Fruit fly (Drosophila melanogaster) whole organism, prepupa: ENCODE data around the gene CG11322.

Source experiments
- Blimp-1 ChIP-seq: fragments of 200-800 bp; sonication (Bioruptor generic); optimal IDR thresholded peaks from 3 replicates; lab custom pipeline; 2017; ENCODE audit warnings: missing biosample characterization, missing genetic modification characterization, mild to moderate bottlenecking, moderate library complexity, missing genetic modification reagents
- CG10669 ChIP-seq: fragments of 200-800 bp; sonication (Bioruptor generic); optimal IDR thresholded peaks from 3 replicates; lab custom pipeline; 2018; ENCODE audit warnings: missing biosample characterization, mild to moderate bottlenecking, missing genetic modification characterization, moderate library complexity
- CG11294 ChIP-seq: fragments of 200-800 bp; sonication (Bioruptor generic); IDR thresholded peaks from 2 replicates; pipeline ENCODE4 v1.3.6; 2022; ENCODE audit warnings: missing biosample characterization, missing genetic modification characterization
- CG11902 ChIP-seq: fragments of 200-800 bp; sonication (Bioruptor generic); optimal IDR thresholded peaks from 3 replicates; lab custom pipeline; 2016; ENCODE audit warnings: missing biosample characterization, missing genetic modification characterization
- CG1621 ChIP-seq: fragments of 200-800 bp; sonication (Bioruptor generic); optimal IDR thresholded peaks from 3 replicates; lab custom pipeline; 2018; ENCODE audit warnings: missing biosample characterization, mild to moderate bottlenecking, missing genetic modification characterization
- CG16779 ChIP-seq: fragments of 200-800 bp; sonication (Bioruptor generic); optimal IDR thresholded peaks from 3 replicates; lab custom pipeline; 2017; ENCODE audit warnings: missing biosample characterization, mild to moderate bottlenecking, missing genetic modification characterization
- CG3032 ChIP-seq: fragments of 200-800 bp; optimal IDR thresholded peaks from 2 replicates; lab custom pipeline; 2019; ENCODE audit warnings: missing biosample characterization, mild to moderate bottlenecking, missing genetic modification characterization, moderate library complexity
- CG31627 ChIP-seq: fragments of 200-800 bp; sonication (Bioruptor generic); optimal IDR thresholded peaks from 3 replicates; lab custom pipeline; 2016; ENCODE audit warnings: missing biosample characterization, missing genetic modification characterization
- CG32006 ChIP-seq: fragments of 200-800 bp; sonication (Bioruptor generic); optimal IDR thresholded peaks from 3 replicates; lab custom pipeline; 2017; ENCODE audit warnings: missing biosample characterization, mild to moderate bottlenecking, missing genetic modification characterization
- CG34406 ChIP-seq: fragments of 200-800 bp; sonication (Bioruptor generic); optimal IDR thresholded peaks from 3 replicates; lab custom pipeline; 2016; ENCODE audit warnings: missing biosample characterization, missing genetic modification characterization
- CG3919 ChIP-seq: fragments of 200-800 bp; sonication (Bioruptor generic); optimal IDR thresholded peaks from 3 replicates; lab custom pipeline; 2016; ENCODE audit warnings: missing biosample characterization, missing genetic modification characterization
- CG6163 ChIP-seq: fragments of 200-800 bp; sonication (Bioruptor generic); IDR thresholded peaks from 3 replicates; pipeline ENCODE4 v1.3.6; 2022; ENCODE audit warnings: missing biosample characterization, missing genetic modification characterization
- CG6276 ChIP-seq: fragments of 200-800 bp; sonication (Bioruptor generic); optimal IDR thresholded peaks from 2 replicates; lab custom pipeline; 2017; ENCODE audit warnings: missing biosample characterization, mild to moderate bottlenecking, missing genetic modification characterization
- CG6792 ChIP-seq: fragments of 200-800 bp; sonication (Bioruptor generic); optimal IDR thresholded peaks from 3 replicates; lab custom pipeline; 2016; ENCODE audit warnings: missing biosample characterization, missing genetic modification characterization
- CG6808 ChIP-seq: fragments of 200-800 bp; sonication (Bioruptor generic); optimal IDR thresholded peaks from 3 replicates; lab custom pipeline; 2017; ENCODE audit warnings: missing biosample characterization, missing genetic modification characterization, mild to moderate bottlenecking, moderate library complexity, missing genetic modification reagents
- CG7368 ChIP-seq: fragments of 200-800 bp; sonication (Bioruptor generic); optimal IDR thresholded peaks from 3 replicates; lab custom pipeline; 2016; ENCODE audit warnings: missing biosample characterization, missing genetic modification characterization
- CG8119 ChIP-seq: fragments of 200-800 bp; sonication (Bioruptor generic); IDR thresholded peaks from 3 replicates; pipeline ENCODE4 v1.3.6; 2022; ENCODE audit warnings: missing biosample characterization, missing genetic modification characterization
- CG8319 ChIP-seq: fragments of 200-800 bp; sonication (Bioruptor generic); optimal IDR thresholded peaks from 3 replicates; lab custom pipeline; 2016; ENCODE audit warnings: missing biosample characterization, missing genetic modification characterization
- CG8632 ChIP-seq: fragments of 200-800 bp; sonication (Bioruptor generic); optimal IDR thresholded peaks from 3 replicates; lab custom pipeline; 2016; ENCODE audit warnings: missing biosample characterization, missing genetic modification characterization
- Eip75B ChIP-seq: fragments of 200-800 bp; sonication (Bioruptor generic); optimal IDR thresholded peaks from 3 replicates; lab custom pipeline; 2016; ENCODE audit warnings: missing biosample characterization, missing genetic modification characterization
- Eip78C ChIP-seq: fragments of 200-800 bp; sonication (Bioruptor generic); peaks from one replicate; lab custom pipeline; 2016; ENCODE audit warnings: missing biosample characterization, missing genetic modification characterization
- Eip93F ChIP-seq: fragments of 200-800 bp; sonication (Bioruptor generic); optimal IDR thresholded peaks from 2 replicates; lab custom pipeline; 2016; ENCODE audit warnings: missing biosample characterization, mild to moderate bottlenecking, missing genetic modification characterization
- Ets96B ChIP-seq: fragments of 200-800 bp; optimal IDR thresholded peaks from 2 replicates; lab custom pipeline; 2019; ENCODE audit warnings: missing biosample characterization, mild to moderate bottlenecking, missing genetic modification characterization, moderate library complexity
- Hr38 ChIP-seq: sonication (Bioruptor generic); optimal IDR thresholded peaks from 2 replicates; lab custom pipeline; 2016; ENCODE audit warnings: missing biosample characterization, missing genetic modification characterization
- Hr39 ChIP-seq: fragments of 200-800 bp; sonication (Bioruptor generic); optimal IDR thresholded peaks from 2 replicates; lab custom pipeline; 2016; ENCODE audit warnings: missing biosample characterization, missing genetic modification characterization
- Hr4 ChIP-seq: fragments of 200-800 bp; sonication (Bioruptor generic); optimal IDR thresholded peaks from 3 replicates; lab custom pipeline; 2016; ENCODE audit warnings: missing biosample characterization, missing genetic modification characterization
- Lpt ChIP-seq: fragments of 200-800 bp; sonication (Bioruptor generic); optimal IDR thresholded peaks from 3 replicates; lab custom pipeline; 2016; ENCODE audit warnings: missing biosample characterization, missing genetic modification characterization
- Met ChIP-seq: fragments of 200-800 bp; sonication (Bioruptor generic); optimal IDR thresholded peaks from 3 replicates; lab custom pipeline; 2016; ENCODE audit warnings: missing biosample characterization, missing genetic modification characterization
- OdsH ChIP-seq: fragments of 200-800 bp; sonication (Bioruptor generic); optimal IDR thresholded peaks from 3 replicates; lab custom pipeline; 2016; ENCODE audit warnings: missing biosample characterization, missing genetic modification characterization
- Smox ChIP-seq: fragments of 200-800 bp; sonication (Bioruptor generic); optimal IDR thresholded peaks from 3 replicates; lab custom pipeline; 2016; ENCODE audit warnings: missing biosample characterization, missing genetic modification characterization
- Sox102F ChIP-seq: fragments of 200-800 bp; sonication (Bioruptor generic); optimal IDR thresholded peaks from 2 replicates; lab custom pipeline; 2016; ENCODE audit warnings: missing biosample characterization, mild to moderate bottlenecking, missing genetic modification characterization
- Sox14 ChIP-seq: fragments of 200-800 bp; sonication (Bioruptor generic); optimal IDR thresholded peaks from 3 replicates; lab custom pipeline; 2016; ENCODE audit warnings: missing biosample characterization, missing genetic modification characterization
- achi ChIP-seq: fragments of 200-800 bp; sonication (Bioruptor generic); optimal IDR thresholded peaks from 3 replicates; lab custom pipeline; 2016; ENCODE audit warnings: missing biosample characterization, missing genetic modification characterization
- cyc ChIP-seq: fragments of 200-800 bp; sonication (Bioruptor generic); optimal IDR thresholded peaks from 3 replicates; lab custom pipeline; 2016; ENCODE audit warnings: missing biosample characterization, missing genetic modification characterization
- dac ChIP-seq: fragments of 200-800 bp; sonication (Bioruptor generic); optimal IDR thresholded peaks from 2 replicates; lab custom pipeline; 2017; ENCODE audit warnings: missing biosample characterization, mild to moderate bottlenecking, missing genetic modification characterization
- dsx ChIP-seq: fragments of 200-800 bp; optimal IDR thresholded peaks from 3 replicates; lab custom pipeline; 2019; ENCODE audit warnings: missing biosample characterization, mild to moderate bottlenecking, missing genetic modification characterization, moderate library complexity; ENCODE audit not compliant: poor library complexity, severe bottlenecking
- eg ChIP-seq: fragments of 200-800 bp; sonication (Bioruptor generic); IDR thresholded peaks from 3 replicates; pipeline ENCODE4 v1.3.6; 2022; ENCODE audit warnings: missing biosample characterization, missing genetic modification characterization
- esn ChIP-seq: fragments of 200-800 bp; sonication (Bioruptor generic); optimal IDR thresholded peaks from 2 replicates; lab custom pipeline; 2016; ENCODE audit warnings: missing biosample characterization, mild to moderate bottlenecking, missing genetic modification characterization, moderate library complexity
- fd59A ChIP-seq: fragments of 200-800 bp; sonication (Bioruptor generic); optimal IDR thresholded peaks from 2 replicates; lab custom pipeline; 2017; ENCODE audit warnings: missing biosample characterization, mild to moderate bottlenecking, missing genetic modification characterization, missing genetic modification reagents
- fkh ChIP-seq: fragments of 200-800 bp; sonication (Bioruptor generic); optimal IDR thresholded peaks from 3 replicates; lab custom pipeline; 2017; ENCODE audit warnings: missing biosample characterization, mild to moderate bottlenecking, missing genetic modification characterization, moderate library complexity
- lz ChIP-seq: fragments of 200-800 bp; sonication (Bioruptor generic); optimal IDR thresholded peaks from 3 replicates; lab custom pipeline; 2016; ENCODE audit warnings: missing biosample characterization, missing genetic modification characterization
- pdm3 ChIP-seq: fragments of 200-800 bp; sonication (Bioruptor generic); optimal IDR thresholded peaks from 3 replicates; lab custom pipeline; 2016; ENCODE audit warnings: missing biosample characterization, missing genetic modification characterization
- salr ChIP-seq, 2 experiments: fragments of 200-800 bp; sonication (Bioruptor generic); optimal IDR thresholded peaks; 3 replicates each; lab custom pipeline; 2016 to 2018; ENCODE audit warnings: missing biosample characterization in 2 of 2, missing genetic modification characterization in 2 of 2, mild to moderate bottlenecking in 1 of 2
- spab ChIP-seq: fragments of 200-800 bp; sonication (Bioruptor generic); optimal IDR thresholded peaks from 2 replicates; lab custom pipeline; 2017; ENCODE audit warnings: missing biosample characterization, mild to moderate bottlenecking, missing genetic modification characterization, missing genetic modification reagents
- ss ChIP-seq, 2 experiments: fragments of 200-800 bp; sonication (Bioruptor generic); optimal IDR thresholded peaks; 2 replicates in 1 of 2; 3 replicates in 1 of 2; lab custom pipeline; 2017 to 2018; ENCODE audit warnings: mild to moderate bottlenecking in 2 of 2, missing biosample characterization in 2 of 2, missing genetic modification characterization in 2 of 2, moderate library complexity in 1 of 2
- svp ChIP-seq: fragments of 200-800 bp; sonication (Bioruptor generic); peaks from one replicate; lab custom pipeline; 2016; ENCODE audit warnings: missing biosample characterization, missing genetic modification characterization
- topi ChIP-seq: fragments of 200-800 bp; sonication (Bioruptor generic); optimal IDR thresholded peaks from 3 replicates; lab custom pipeline; 2016; ENCODE audit warnings: missing biosample characterization, missing genetic modification characterization
- vri ChIP-seq: fragments of 200-800 bp; sonication (Bioruptor generic); optimal IDR thresholded peaks from 3 replicates; lab custom pipeline; 2016; ENCODE audit warnings: missing biosample characterization, mild to moderate bottlenecking, missing genetic modification characterization

The CG11322 gene

dm6 chr2L:6789358-6789757, 29.9 kb upstream of the CG11322 start:
- TF ChIP-seq CG16779 (tag; lab: Kevin White, UChicago) (no peak), spab (GFP tag; lab: Kevin White, UChicago) (no peak), Hr39 (no peak), Eip75B (GFP tag; lab: Kevin White, UChicago) (peak; percentile 42), CG8119 (GFP tag; lab: Robert Waterston, UW) (no peak), svp (peak; percentile 79), CG6792 (GFP tag; lab: Kevin White, UChicago) (no peak), CG8319 (GFP tag; lab: Kevin White, UChicago) (no peak), dac (no peak), eg (no peak), Eip93F (peak; percentile 86), Eip78C (GFP tag; lab: Kevin White, UChicago) (peak; percentile 56), vri (GFP tag; lab: Kevin White, UChicago) (peak; percentile 89), CG6808 (GFP tag; lab: Kevin White, UChicago) (peak; percentile 11), Smox (no peak), CG34406 (GFP tag; lab: Kevin White, UChicago) (no peak), OdsH (no peak), CG31627 (GFP tag; lab: Kevin White, UChicago) (no peak), fkh (peak; percentile 80)

dm6 chr2L:6787973-6788368, 28.5 kb upstream of the CG11322 start:
- TF ChIP-seq eg (peak; percentile 67; the same call in 2 of the 3 replicates), esn (GFP tag; lab: Kevin White, UChicago) (no peak), CG31627 (GFP tag; lab: Kevin White, UChicago) (peak; percentile 57), CG1621 (tag; lab: Kevin White, UChicago) (no peak), achi (GFP tag; lab: Kevin White, UChicago) (peak; percentile 76), CG32006 (peak; percentile 79), CG8319 (GFP tag; lab: Kevin White, UChicago) (no peak), pdm3 (peak; percentile 60), Hr38 (GFP tag; lab: Kevin White, UChicago) (no peak), cyc (GFP tag; lab: Kevin White, UChicago) (peak; percentile 44), Eip75B (GFP tag; lab: Kevin White, UChicago) (peak; percentile 3), ss (GFP tag; optimal IDR thresholded peaks at IDR 0.05; lab: Kevin White, UChicago) (no peak), CG34406 (GFP tag; lab: Kevin White, UChicago) (peak; percentile 34), CG11902 (GFP tag; lab: Kevin White, UChicago) (no peak), Sox14 (GFP tag; lab: Kevin White, UChicago) (no peak), CG8119 (GFP tag; lab: Robert Waterston, UW) (peak; percentile 72), CG7368 (GFP tag; lab: Kevin White, UChicago) (peak; percentile 46), CG6163 (GFP tag; lab: Robert Waterston, UW) (peak; percentile 52; the same call in 2 of the 3 replicates), salr (GFP tag; optimal IDR thresholded peaks at IDR 0.05; lab: Kevin White, UChicago) (peak in 1 of 2 experiments; percentile 53), CG8632 (GFP tag; lab: Kevin White, UChicago) (peak; percentile 51), Hr4 (GFP tag; lab: Kevin White, UChicago) (peak; percentile 63), Ets96B (tag; lab: Kevin White, UChicago) (peak; percentile 64), dac (peak; percentile 59), OdsH (peak; percentile 67), topi (GFP tag; lab: Kevin White, UChicago) (peak; percentile 53), CG3032 (tag; lab: Kevin White, UChicago) (peak; percentile 51), Smox (peak; percentile 2), CG3919 (peak; percentile 59), vri (GFP tag; lab: Kevin White, UChicago) (no peak), Eip93F (no peak), CG6276 (GFP tag; lab: Kevin White, UChicago) (peak; percentile 58), CG16779 (tag; lab: Kevin White, UChicago) (no peak), CG6792 (GFP tag; lab: Kevin White, UChicago) (no peak), Lpt (GFP tag; lab: Kevin White, UChicago) (no peak), CG11294 (GFP tag; lab: Robert Waterston, UW) (0 out of 2 replicates have a peak, but pooled peaks have one; percentile 14), spab (GFP tag; lab: Kevin White, UChicago) (peak; percentile 10), Sox102F (GFP tag; lab: Kevin White, UChicago) (peak; percentile 27), CG10669 (peak; percentile 57), Met (peak; percentile 18), dsx (GFP tag; lab: Kevin White, UChicago) (peak; percentile 5), lz (GFP tag; lab: Kevin White, UChicago) (peak; percentile 28), fd59A (GFP tag; lab: Kevin White, UChicago) (peak; percentile 5), svp (peak; percentile 85), Blimp-1 (GFP tag; lab: Kevin White, UChicago) (no peak)
